Worm (Caenorhabditis elegans) whole organism, mixed stage, embryonic: ENCODE data around the gene C46F2.1.

Source experiments
- M03D4.4 ChIP-seq: sonication (generic microtip); optimal IDR thresholded peaks from 2 replicates; lab custom pipeline; 2017; ENCODE audit warnings: mild to moderate bottlenecking, missing genetic modification characterization, missing compliant biosample characterization
- bed-3 ChIP-seq: fragments of 200-800 bp; sonication (Bioruptor generic); optimal IDR thresholded peaks from 3 replicates; lab custom pipeline; 2018; ENCODE audit warnings: mild to moderate bottlenecking, missing genetic modification characterization, moderate library complexity, missing compliant biosample characterization
- blmp-1 ChIP-seq: fragments of 150-350 bp; optimal IDR thresholded peaks from 2 replicates; lab custom pipeline; 2014; ENCODE audit warnings: missing biosample characterization, missing genetic modification characterization
- ceh-43 ChIP-seq: fragments of 200-800 bp; sonication (Bioruptor generic); optimal IDR thresholded peaks from 2 replicates; lab custom pipeline; 2018; ENCODE audit warnings: mild to moderate bottlenecking, missing genetic modification characterization, moderate library complexity, missing compliant biosample characterization
- ces-1 ChIP-seq: fragments of 150-350 bp; optimal IDR thresholded peaks from 2 replicates; lab custom pipeline; 2014; ENCODE audit warnings: missing biosample characterization, missing genetic modification reagents, missing genetic modification characterization
- cnd-1 ChIP-seq: fragments of 200-800 bp; sonication (Bioruptor generic); optimal IDR thresholded peaks from 2 replicates; lab custom pipeline; 2018; ENCODE audit warnings: mild to moderate bottlenecking, missing genetic modification characterization, missing compliant biosample characterization
- elt-1 ChIP-seq: sonication (generic microtip); optimal IDR thresholded peaks from 2 replicates; lab custom pipeline; 2017; ENCODE audit warnings: missing genetic modification characterization, mild to moderate bottlenecking, missing compliant biosample characterization, antibody characterized with exemption, moderate library complexity, borderline replicate concordance; ENCODE audit not compliant: insufficient read depth
- flh-1 ChIP-seq: fragments of 200-800 bp; sonication (Bioruptor generic); optimal IDR thresholded peaks from 2 replicates; lab custom pipeline; 2018; ENCODE audit warnings: mild to moderate bottlenecking, missing genetic modification characterization, moderate library complexity, missing compliant biosample characterization
- ham-2 ChIP-seq: fragments of 200-800 bp; sonication (Bioruptor generic); optimal IDR thresholded peaks from 2 replicates; lab custom pipeline; 2018; ENCODE audit warnings: mild to moderate bottlenecking, missing genetic modification characterization, missing compliant biosample characterization
- lin-13 ChIP-seq: fragments of 150-350 bp; optimal IDR thresholded peaks from 2 replicates; lab custom pipeline; 2014; ENCODE audit warnings: missing biosample characterization, missing genetic modification characterization
- lin-32 ChIP-seq: fragments of 200-800 bp; sonication (Bioruptor generic); optimal IDR thresholded peaks from 2 replicates; lab custom pipeline; 2018; ENCODE audit warnings: mild to moderate bottlenecking, missing genetic modification characterization, missing compliant biosample characterization
- mab-5 ChIP-seq: fragments of 150-350 bp; optimal IDR thresholded peaks from 2 replicates; lab custom pipeline; 2014; ENCODE audit warnings: missing biosample characterization, missing genetic modification characterization
- mep-1 ChIP-seq: fragments of 150-350 bp; optimal IDR thresholded peaks from 2 replicates; lab custom pipeline; 2017; ENCODE audit warnings: missing biosample characterization, missing genetic modification reagents, missing genetic modification characterization, inconsistent platforms
- nhr-12 ChIP-seq: fragments of 150-350 bp; optimal IDR thresholded peaks from 2 replicates; lab custom pipeline; 2014; ENCODE audit warnings: missing biosample characterization, missing genetic modification characterization
- nhr-2 ChIP-seq: fragments of 150-350 bp; optimal IDR thresholded peaks from 2 replicates; lab custom pipeline; 2014; ENCODE audit warnings: missing biosample characterization, missing genetic modification characterization
- nhr-237 ChIP-seq: fragments of 150-350 bp; optimal IDR thresholded peaks from 2 replicates; lab custom pipeline; 2014; ENCODE audit warnings: missing biosample characterization, missing genetic modification characterization
- nhr-76 ChIP-seq: sonication (generic microtip); optimal IDR thresholded peaks from 2 replicates; lab custom pipeline; 2017; ENCODE audit warnings: missing biosample characterization, missing genetic modification characterization
- pha-4 ChIP-seq: fragments of 150-350 bp; optimal IDR thresholded peaks from 2 replicates; lab custom pipeline; 2018; ENCODE audit warnings: missing biosample characterization, missing genetic modification reagents, missing genetic modification characterization
- sem-2 ChIP-seq: fragments of 200-800 bp; sonication (Bioruptor generic); optimal IDR thresholded peaks from 2 replicates; lab custom pipeline; 2018; ENCODE audit warnings: mild to moderate bottlenecking, missing genetic modification characterization, missing compliant biosample characterization
- snpc-4 ChIP-seq: fragments of 150-350 bp; optimal IDR thresholded peaks from 2 replicates; lab custom pipeline; 2014; ENCODE audit warnings: missing biosample characterization, missing genetic modification characterization
- sptf-1 ChIP-seq: sonication (generic microtip); optimal IDR thresholded peaks from 2 replicates; lab custom pipeline; 2017; ENCODE audit warnings: mild to moderate bottlenecking, missing genetic modification characterization, moderate library complexity, missing compliant biosample characterization
- tbx-8 ChIP-seq: fragments of 200-800 bp; sonication (Bioruptor generic); optimal IDR thresholded peaks from 2 replicates; lab custom pipeline; 2018; ENCODE audit warnings: mild to moderate bottlenecking, missing genetic modification characterization, moderate library complexity, missing compliant biosample characterization
- unc-120 ChIP-seq: sonication (generic microtip); optimal IDR thresholded peaks from 2 replicates; lab custom pipeline; 2017; ENCODE audit warnings: missing genetic modification characterization, missing compliant biosample characterization; ENCODE audit not compliant: poor library complexity, severe bottlenecking
- unc-39 ChIP-seq: fragments of 150-350 bp; optimal IDR thresholded peaks from 2 replicates; lab custom pipeline; 2014; ENCODE audit warnings: missing biosample characterization, missing genetic modification characterization
- unc-62 ChIP-seq: fragments of 150-350 bp; optimal IDR thresholded peaks from 2 replicates; lab custom pipeline; 2014; ENCODE audit warnings: missing biosample characterization, missing genetic modification reagents, missing genetic modification characterization
- zip-8 ChIP-seq: fragments of 150-350 bp; optimal IDR thresholded peaks from 2 replicates; lab custom pipeline; 2014; ENCODE audit warnings: missing biosample characterization, missing genetic modification characterization
- ztf-11 ChIP-seq: fragments of 150-350 bp; optimal IDR thresholded peaks from 2 replicates; lab custom pipeline; 2014; ENCODE audit warnings: missing biosample characterization, missing genetic modification characterization

The C46F2.1 gene

DNA sequence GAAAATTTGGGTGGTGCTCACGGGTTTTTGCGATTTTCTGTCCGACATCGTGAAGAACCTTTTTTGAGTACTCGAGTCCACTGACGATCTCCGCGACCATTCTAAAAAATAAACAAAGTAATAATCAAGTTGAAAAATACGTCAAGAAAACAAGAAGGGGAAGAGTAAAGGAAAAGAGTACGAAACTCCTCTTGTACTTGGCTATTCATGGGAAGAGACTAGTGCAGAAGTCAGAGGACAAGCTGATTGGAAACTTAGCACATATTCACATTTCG, 8.5 kb downstream of the C46F2.1 start, which contains the start of gene dao-3:
TSS of gene dao-3 (minus strand) at position 101 of the 275 bp plus-strand sequence.
- TF ChIP-seq ceh-43 (GFP tag; lab: Kevin White, UChicago) (no peak), nhr-237 (no peak), elt-1 (tag; lab: Kevin White, UChicago) (no peak), nhr-76 (tag; lab: Kevin White, UChicago) (no peak), unc-39 (tag; lab: Kevin White, UChicago) (no peak), lin-32 (no peak), M03D4.4 (tag; lab: Kevin White, UChicago) (no peak), pha-4 (no peak), ham-2 (no peak), sem-2 (GFP tag; lab: Kevin White, UChicago) (no peak), cnd-1 (tag; lab: Kevin White, UChicago) (no peak), ces-1 (GFP tag; lab: Kevin White, UChicago) (no peak), nhr-2 (tag; lab: Kevin White, UChicago) (no peak), bed-3 (GFP tag; lab: Kevin White, UChicago) (no peak)
- TF ChIP-seq, all 35 proteins: peak for 0

DNA sequence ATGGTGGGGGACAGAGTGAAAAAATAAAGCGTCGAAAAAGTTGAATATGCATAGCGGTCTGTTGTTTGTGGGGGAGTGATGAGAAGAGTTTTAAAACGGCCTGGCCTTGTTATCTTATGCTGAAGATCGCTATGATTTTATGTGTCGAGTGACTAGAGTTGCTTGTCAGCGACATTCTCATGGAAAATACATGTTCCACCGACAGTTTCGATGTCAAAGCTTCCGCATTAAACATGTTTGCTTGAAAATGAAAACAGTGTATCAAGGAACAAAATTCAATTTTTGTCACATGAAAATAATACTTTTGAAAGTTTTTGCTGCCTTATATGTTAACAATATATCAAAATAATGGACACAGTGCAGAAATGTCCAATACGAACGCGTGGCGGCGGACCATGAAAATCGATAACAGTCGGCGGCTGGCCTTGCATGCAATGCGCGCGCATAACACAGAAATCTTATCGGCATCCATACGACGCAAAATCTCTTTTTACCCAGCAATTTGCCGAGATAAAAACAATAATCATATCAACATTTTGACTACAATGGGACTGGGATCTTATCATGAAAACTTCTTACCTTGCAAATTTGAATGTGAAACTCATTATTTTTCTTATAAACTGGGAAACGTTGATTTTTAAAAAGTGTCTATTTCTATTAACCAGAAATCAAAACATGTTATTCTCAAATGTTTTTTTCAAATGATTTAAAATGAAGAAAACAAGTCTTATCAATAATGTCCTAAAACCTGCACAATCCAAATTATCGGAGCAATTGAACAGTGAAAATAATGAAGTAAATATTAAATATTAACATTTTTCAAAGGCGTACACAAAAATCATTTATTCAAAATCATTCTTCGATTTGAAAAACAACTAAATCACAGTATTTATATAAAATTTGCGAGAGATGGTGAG, 9.1 kb downstream of the C46F2.1 start:
- TF ChIP-seq elt-1 (tag; lab: Kevin White, UChicago) (peak; percentile 65), nhr-76 (tag; lab: Kevin White, UChicago) (no peak)

DNA sequence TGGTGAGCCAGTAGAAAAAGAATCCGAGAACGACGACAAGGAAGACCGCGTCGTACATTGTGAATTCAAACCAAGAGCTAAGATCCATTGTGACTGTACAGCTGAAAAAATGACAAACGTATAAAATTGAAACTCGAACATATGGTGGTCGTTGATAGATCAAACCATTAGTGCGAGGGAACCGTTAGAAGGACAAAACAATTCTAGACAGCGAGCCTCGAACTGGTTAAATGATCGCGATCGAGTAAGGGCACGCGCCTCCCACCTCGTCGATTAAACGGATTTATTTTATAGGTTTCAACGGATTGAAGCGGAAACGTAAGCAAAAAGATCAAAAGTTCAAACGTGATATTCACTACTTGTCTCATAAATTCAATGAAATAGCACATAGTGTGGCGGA, 10.6 kb downstream of the C46F2.1 start, which contains the start of gene vem-1:
TSS of gene vem-1 (minus strand) at position 101 of the 400 bp plus-strand sequence.
- TF ChIP-seq sptf-1 (tag; lab: Kevin White, UChicago) (no peak), bed-3 (GFP tag; lab: Kevin White, UChicago) (no peak), blmp-1 (no peak), snpc-4 (tag; lab: Kevin White, UChicago) (no peak), ceh-43 (GFP tag; lab: Kevin White, UChicago) (no peak), mep-1 (no peak), unc-62 (GFP tag; lab: Kevin White, UChicago) (no peak), pha-4 (no peak)
- TF ChIP-seq, all 35 proteins: peak for 0

DNA sequence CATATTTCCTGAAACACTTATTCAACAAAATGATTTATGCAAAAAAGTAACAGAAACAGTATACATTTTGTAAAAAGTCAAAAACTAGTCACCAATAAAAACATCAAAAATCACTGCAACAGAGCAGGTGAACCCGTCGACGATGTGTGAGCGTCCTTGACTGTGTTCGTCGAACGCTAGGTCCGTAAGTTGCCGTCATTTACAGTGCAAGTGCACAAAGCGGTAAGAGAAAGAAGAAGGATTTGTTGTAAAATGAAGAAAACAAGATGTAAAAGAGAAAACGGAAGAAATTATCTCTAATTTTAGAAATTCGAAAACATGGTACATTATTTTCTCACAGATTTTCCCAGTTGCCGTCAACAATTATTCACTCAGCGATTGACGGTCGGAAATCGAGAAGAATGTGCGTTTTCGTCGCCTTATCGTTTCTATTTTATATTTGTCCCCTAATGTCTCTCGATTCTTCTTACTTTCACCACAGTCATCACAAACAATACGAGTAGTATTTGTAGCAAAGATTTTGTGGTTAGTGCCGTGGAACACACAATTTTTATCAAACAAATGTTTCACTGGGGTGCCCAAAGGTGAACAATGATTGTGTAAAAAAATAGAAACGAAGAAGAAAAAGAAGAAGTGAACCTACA, 11.5 kb downstream of the C46F2.1 start:
- TF ChIP-seq mab-5 (tag; lab: Kevin White, UChicago) = no peak
- no peak for TF ChIP-seq nhr-76 (tag; lab: Kevin White, UChicago)
- no peak for TF ChIP-seq mep-1
- no peak for TF ChIP-seq flh-1
- no peak for TF ChIP-seq lin-13 (tag; lab: Kevin White, UChicago)
- no peak for TF ChIP-seq ceh-43 (GFP tag; lab: Kevin White, UChicago)
- no peak for TF ChIP-seq ces-1 (GFP tag; lab: Kevin White, UChicago)
- TF ChIP-seq lin-32 = no peak
- no peak for TF ChIP-seq M03D4.4 (tag; lab: Kevin White, UChicago)
- TF ChIP-seq snpc-4 (tag; lab: Kevin White, UChicago) = no peak
- no peak for TF ChIP-seq zip-8 (tag; lab: Kevin White, UChicago)
- no peak for TF ChIP-seq blmp-1
- TF ChIP-seq unc-39 (tag; lab: Kevin White, UChicago) = no peak
- no peak for TF ChIP-seq nhr-12 (tag; lab: Kevin White, UChicago)
- no peak for TF ChIP-seq pha-4
- no peak for TF ChIP-seq bed-3 (GFP tag; lab: Kevin White, UChicago)
- TF ChIP-seq unc-120 (tag; lab: Kevin White, UChicago) = no peak
- TF ChIP-seq ztf-11 = no peak

DNA sequence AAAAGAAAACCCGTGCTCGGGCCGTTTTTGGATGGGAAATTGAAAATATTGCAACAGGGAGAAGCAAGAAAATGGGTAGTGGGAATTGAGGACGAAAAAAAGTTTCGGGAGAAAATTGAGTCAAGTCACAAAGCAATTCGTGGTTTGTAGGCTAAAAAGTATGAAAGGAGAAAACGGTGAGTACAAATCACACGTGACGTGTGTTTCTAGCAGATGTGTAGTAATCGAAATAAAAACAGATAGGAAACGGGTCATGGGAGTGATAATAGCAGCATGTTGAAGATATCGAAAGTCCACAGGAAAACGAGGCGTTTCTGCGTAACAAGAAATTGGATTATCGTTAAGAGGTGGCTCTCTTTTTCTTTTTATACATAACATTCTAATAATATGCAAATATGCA, 12.1 kb downstream of the C46F2.1 start:
- TF ChIP-seq tbx-8 (GFP tag; lab: Kevin White, UChicago) (no peak), ces-1 (GFP tag; lab: Kevin White, UChicago) (peak; percentile 61)
- TF ChIP-seq, all 35 proteins: peak for 1
